Fruit fly (Drosophila melanogaster) whole organism, embryonic: ENCODE results near the gene cdi.

ENCODE experiments used
- Abd-B ChIP-seq: fragments of 200-800 bp; sonication (Bioruptor generic); optimal IDR thresholded peaks from 2 replicates; lab custom pipeline; 2018; ENCODE audit warnings: missing biosample characterization, mild to moderate bottlenecking, missing genetic modification characterization, moderate library complexity
- B-H1 ChIP-seq: fragments of 200-800 bp; sonication (Bioruptor generic); IDR thresholded peaks from 3 replicates; pipeline ENCODE4 v1.3.6; 2022; ENCODE audit warnings: missing biosample characterization, missing genetic modification characterization
- BEAF-32 ChIP-seq: fragments of 200-800 bp; sonication (Bioruptor generic); optimal IDR thresholded peaks from 3 replicates; lab custom pipeline; 2017; ENCODE audit warnings: missing biosample characterization, missing genetic modification characterization, mild to moderate bottlenecking, moderate library complexity, missing genetic modification reagents
- Bdp1 ChIP-seq: fragments of 200-800 bp; sonication (Bioruptor generic); optimal IDR thresholded peaks from 3 replicates; lab custom pipeline; 2016; ENCODE audit warnings: missing biosample characterization, missing genetic modification characterization
- CG10274 ChIP-seq: fragments of 200-800 bp; sonication (Bioruptor generic); optimal IDR thresholded peaks from 3 replicates; lab custom pipeline; 2017; ENCODE audit warnings: missing biosample characterization, mild to moderate bottlenecking, missing genetic modification characterization
- CG10366 ChIP-seq: fragments of 200-800 bp; sonication (Bioruptor generic); IDR thresholded peaks from 2 replicates; pipeline ENCODE4 v1.3.6; 2022; ENCODE audit warnings: missing biosample characterization, missing genetic modification characterization
- CG11093 ChIP-seq: fragments of 200-800 bp; sonication (Bioruptor generic); IDR thresholded peaks from 3 replicates; pipeline ENCODE4 v1.3.6; 2022; ENCODE audit warnings: missing biosample characterization, missing genetic modification characterization
- CG11696 ChIP-seq: fragments of 200-800 bp; sonication (Bioruptor generic); IDR thresholded peaks from 2 replicates; pipeline ENCODE4 v1.3.6; 2022; ENCODE audit warnings: missing biosample characterization, missing genetic modification characterization
- CG12236 ChIP-seq: fragments of 200-800 bp; sonication (Bioruptor generic); optimal IDR thresholded peaks from 2 replicates; lab custom pipeline; 2016; ENCODE audit warnings: missing biosample characterization, missing genetic modification characterization
- CG12942 ChIP-seq: fragments of 200-800 bp; sonication (Bioruptor generic); optimal IDR thresholded peaks from 3 replicates; lab custom pipeline; 2016; ENCODE audit warnings: missing biosample characterization, missing genetic modification characterization
- CG13287 ChIP-seq: fragments of 200-800 bp; sonication (Bioruptor generic); IDR thresholded peaks from 2 replicates; pipeline ENCODE4 v1.3.6; 2022; ENCODE audit warnings: missing biosample characterization, missing genetic modification characterization; ENCODE audit not compliant: partially characterized antibody
- CG14014 ChIP-seq: fragments of 200-800 bp; sonication (Bioruptor generic); IDR thresholded peaks from 2 replicates; pipeline ENCODE4 v1.3.6; 2022; ENCODE audit warnings: missing biosample characterization, missing genetic modification characterization
- CG14710 ChIP-seq: fragments of 200-800 bp; sonication (Bioruptor generic); optimal IDR thresholded peaks from 3 replicates; lab custom pipeline; 2019; ENCODE audit warnings: missing biosample characterization, mild to moderate bottlenecking, missing genetic modification characterization, moderate library complexity
- CG17361 ChIP-seq: fragments of 200-800 bp; sonication (Bioruptor generic); IDR thresholded peaks from 3 replicates; pipeline ENCODE4 v1.3.6; 2022; ENCODE audit warnings: missing biosample characterization, missing genetic modification characterization
- CG18764 ChIP-seq: fragments of 200-800 bp; sonication (Bioruptor generic); optimal IDR thresholded peaks from 3 replicates; lab custom pipeline; 2016; ENCODE audit warnings: missing biosample characterization, missing genetic modification characterization
- CG3281 ChIP-seq: fragments of 200-800 bp; sonication (Bioruptor generic); optimal IDR thresholded peaks from 3 replicates; lab custom pipeline; 2017; ENCODE audit warnings: missing biosample characterization, mild to moderate bottlenecking, missing genetic modification characterization
- CG4424 ChIP-seq: fragments of 200-800 bp; sonication (Bioruptor generic); optimal IDR thresholded peaks from 3 replicates; lab custom pipeline; 2016; ENCODE audit warnings: missing biosample characterization, missing genetic modification characterization
- CG4820 ChIP-seq: fragments of 200-800 bp; sonication (Bioruptor generic); optimal IDR thresholded peaks from 3 replicates; lab custom pipeline; 2016; ENCODE audit warnings: missing biosample characterization, missing genetic modification characterization
- CG6683 ChIP-seq: fragments of 200-800 bp; sonication (Bioruptor generic); optimal IDR thresholded peaks from 2 replicates; lab custom pipeline; 2017; ENCODE audit warnings: missing biosample characterization, mild to moderate bottlenecking, missing genetic modification characterization, missing genetic modification reagents
- CG7556 ChIP-seq: fragments of 200-800 bp; sonication (Bioruptor generic); optimal IDR thresholded peaks from 2 replicates; lab custom pipeline; 2017; ENCODE audit warnings: missing biosample characterization, mild to moderate bottlenecking, missing genetic modification characterization
- CG8089 ChIP-seq: fragments of 200-800 bp; sonication (Bioruptor generic); optimal IDR thresholded peaks from 3 replicates; lab custom pipeline; 2016; ENCODE audit warnings: missing biosample characterization, missing genetic modification characterization
- CoRest ChIP-seq: fragments of 200-800 bp; sonication (Bioruptor generic); optimal IDR thresholded peaks from 3 replicates; lab custom pipeline; 2018; ENCODE audit warnings: missing biosample characterization, mild to moderate bottlenecking, missing genetic modification characterization, moderate library complexity
- Dbx ChIP-seq: fragments of 200-800 bp; sonication (Bioruptor generic); IDR thresholded peaks from 3 replicates; pipeline ENCODE4 v1.3.6; 2022; ENCODE audit warnings: missing biosample characterization, missing genetic modification characterization
- E2f1 ChIP-seq: fragments of 200-800 bp; sonication (Bioruptor generic); IDR thresholded peaks from 2 replicates; pipeline ENCODE4 v1.3.6; 2022; ENCODE audit warnings: missing biosample characterization, missing genetic modification characterization
- H2.0 ChIP-seq: fragments of 200-800 bp; sonication (Bioruptor generic); IDR thresholded peaks from 2 replicates; pipeline ENCODE4 v1.3.6; 2022; ENCODE audit warnings: missing biosample characterization, missing genetic modification characterization
- Mrtf ChIP-seq: fragments of 200-800 bp; sonication (Bioruptor generic); IDR thresholded peaks from 3 replicates; pipeline ENCODE4 v1.3.6; 2022; ENCODE audit warnings: missing biosample characterization, missing genetic modification characterization
- Pdp1 ChIP-seq, 2 experiments: fragments of 200-800 bp; sonication (Bioruptor generic); optimal IDR thresholded peaks; 3 replicates each; lab custom pipeline; 2016; ENCODE audit warnings: missing biosample characterization in 2 of 2, missing genetic modification characterization in 2 of 2, mild to moderate bottlenecking in 1 of 2, moderate library complexity in 1 of 2
- Rx ChIP-seq: fragments of 200-800 bp; sonication (Bioruptor generic); IDR thresholded peaks from 2 replicates; pipeline ENCODE4 v1.3.6; 2022; ENCODE audit warnings: missing biosample characterization, missing genetic modification characterization
- ac ChIP-seq: fragments of 200-800 bp; sonication (Bioruptor generic); optimal IDR thresholded peaks from 3 replicates; lab custom pipeline; 2017; ENCODE audit warnings: missing biosample characterization, mild to moderate bottlenecking, missing genetic modification characterization
- ap ChIP-seq: fragments of 200-800 bp; sonication (Bioruptor generic); IDR thresholded peaks from 2 replicates; pipeline ENCODE4 v1.3.6; 2022; ENCODE audit warnings: missing biosample characterization, missing genetic modification characterization
- ato ChIP-seq: fragments of 200-800 bp; sonication (Bioruptor generic); IDR thresholded peaks from 2 replicates; pipeline ENCODE4 v1.3.6; 2022; ENCODE audit warnings: missing biosample characterization, missing genetic modification characterization; ENCODE audit not compliant: partially characterized antibody
- btn ChIP-seq: fragments of 200-800 bp; sonication (Bioruptor generic); optimal IDR thresholded peaks from 2 replicates; lab custom pipeline; 2016; ENCODE audit warnings: missing biosample characterization, missing genetic modification characterization
- cg ChIP-seq: fragments of 200-800 bp; sonication (Bioruptor generic); optimal IDR thresholded peaks from 3 replicates; lab custom pipeline; 2019; ENCODE audit warnings: missing biosample characterization, mild to moderate bottlenecking, missing genetic modification characterization, moderate library complexity
- chinmo ChIP-seq: fragments of 200-800 bp; sonication (Bioruptor generic); IDR thresholded peaks from 4 replicates; pipeline ENCODE4 v1.3.6; 2022; ENCODE audit warnings: missing biosample characterization, missing genetic modification characterization; ENCODE audit not compliant: partially characterized antibody
- dati ChIP-seq: fragments of 200-800 bp; sonication (Bioruptor generic); IDR thresholded peaks from 2 replicates; pipeline ENCODE4 v1.3.6; 2022; ENCODE audit warnings: missing biosample characterization, missing genetic modification characterization
- grn ChIP-seq: fragments of 200-800 bp; sonication (Bioruptor generic); optimal IDR thresholded peaks from 3 replicates; lab custom pipeline; 2017; ENCODE audit warnings: missing biosample characterization, missing genetic modification characterization
- h ChIP-seq: fragments of >200 bp; optimal IDR thresholded peaks from 2 replicates; lab custom pipeline; 2017
- ind ChIP-seq: fragments of 200-800 bp; sonication (Bioruptor generic); optimal IDR thresholded peaks from 3 replicates; lab custom pipeline; 2016; ENCODE audit warnings: missing biosample characterization, missing genetic modification characterization
- lbe ChIP-seq: fragments of 200-800 bp; sonication (Bioruptor generic); optimal IDR thresholded peaks from 2 replicates; lab custom pipeline; 2016; ENCODE audit warnings: missing biosample characterization, mild to moderate bottlenecking, missing genetic modification characterization
- nerfin-2 ChIP-seq: fragments of 200-800 bp; sonication (Bioruptor generic); IDR thresholded peaks from 2 replicates; pipeline ENCODE4 v1.3.6; 2022; ENCODE audit warnings: missing biosample characterization, missing genetic modification characterization; ENCODE audit not compliant: partially characterized antibody
- nmo ChIP-seq: fragments of 200-800 bp; sonication (Bioruptor generic); optimal IDR thresholded peaks from 2 replicates; lab custom pipeline; 2018; ENCODE audit warnings: missing biosample characterization, mild to moderate bottlenecking, missing genetic modification characterization, moderate library complexity
- sens ChIP-seq: fragments of 200-800 bp; sonication (Bioruptor generic); peaks from one replicate; lab custom pipeline; 2016; ENCODE audit warnings: missing biosample characterization, missing genetic modification characterization
- tio ChIP-seq: fragments of 200-800 bp; sonication (Bioruptor generic); optimal IDR thresholded peaks from 2 replicates; lab custom pipeline; 2017; ENCODE audit warnings: missing biosample characterization, missing genetic modification characterization, inconsistent platforms
- ttk ChIP-seq: fragments of 200-800 bp; sonication (Bioruptor generic); IDR thresholded peaks from 2 replicates; pipeline ENCODE4 v2.1.2; 2022; ENCODE audit warnings: missing biosample characterization, missing genetic modification characterization
- tup ChIP-seq: fragments of 200-800 bp; sonication (Bioruptor generic); optimal IDR thresholded peaks from 2 replicates; lab custom pipeline; 2016; ENCODE audit warnings: missing biosample characterization, mild to moderate bottlenecking, missing genetic modification characterization, moderate library complexity
- unc-4 ChIP-seq: fragments of 200-800 bp; sonication (Bioruptor generic); IDR thresholded peaks from 2 replicates; pipeline ENCODE4 v1.3.6; 2022; ENCODE audit warnings: missing biosample characterization, missing genetic modification characterization; ENCODE audit not compliant: partially characterized antibody
- unpg ChIP-seq: fragments of 200-800 bp; sonication (Bioruptor generic); optimal IDR thresholded peaks from 3 replicates; lab custom pipeline; 2018; ENCODE audit warnings: missing biosample characterization, mild to moderate bottlenecking, missing genetic modification characterization, moderate library complexity
- vvl ChIP-seq: fragments of 200-800 bp; sonication (Bioruptor generic); IDR thresholded peaks from 2 replicates; pipeline ENCODE4 v1.3.6; 2022; ENCODE audit warnings: missing biosample characterization, missing genetic modification characterization
- yki ChIP-seq: fragments of >200 bp; optimal IDR thresholded peaks from 3 replicates; lab custom pipeline; 2018
- z ChIP-seq: fragments of 200-800 bp; sonication (Bioruptor generic); IDR thresholded peaks from 3 replicates; pipeline ENCODE4 v1.3.6; 2022; ENCODE audit warnings: missing biosample characterization, missing genetic modification characterization
- zen ChIP-seq: fragments of 200-800 bp; sonication (Bioruptor generic); optimal IDR thresholded peaks from 3 replicates; lab custom pipeline; 2018; ENCODE audit warnings: missing biosample characterization, mild to moderate bottlenecking, missing genetic modification characterization, moderate library complexity

cdi gene

DNA sequence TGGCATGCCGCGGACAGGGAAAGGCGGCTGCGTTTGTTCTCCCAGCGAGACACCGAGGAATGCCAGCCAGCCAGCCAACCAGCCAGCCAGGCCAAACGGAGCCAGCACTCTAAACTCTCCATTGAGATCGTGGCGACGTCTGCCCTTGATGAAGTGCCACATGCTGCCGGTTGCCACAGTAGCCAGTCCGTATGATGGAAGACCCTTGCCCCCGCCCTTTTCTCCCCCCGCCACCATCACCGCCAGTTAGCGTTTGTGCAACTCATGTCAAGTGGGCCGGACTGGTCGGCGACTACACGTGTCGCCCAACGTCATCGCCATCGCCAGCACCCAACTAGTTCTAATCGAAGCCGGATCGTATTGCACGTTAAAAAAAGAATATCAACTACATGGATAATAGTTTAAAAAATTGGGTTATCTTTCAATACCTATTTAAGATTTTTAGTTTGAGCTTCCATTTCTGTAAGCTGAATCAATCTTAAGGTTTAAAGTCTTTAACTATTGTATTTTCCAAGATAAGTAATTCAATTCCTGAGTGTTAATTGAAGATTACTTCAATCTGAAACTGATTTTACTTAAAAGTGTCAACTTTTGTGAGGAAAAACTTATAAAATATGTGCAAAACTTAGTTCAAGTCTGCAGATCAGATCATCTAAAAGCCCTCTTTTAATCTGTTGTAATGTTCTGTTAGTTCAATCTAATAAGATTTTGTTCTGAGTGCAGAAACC, 23.7 kb downstream of the cdi start (continued):
- TF ChIP-seq CG11696: no peak
- no peak for TF ChIP-seq dati (GFP tag; lab: Robert Waterston, UW)
- no peak for TF ChIP-seq cg (GFP tag; lab: Kevin White, UChicago)
- peak; percentile 49; the same call in 2 of the 3 replicates for TF ChIP-seq CG17361 (GFP tag; lab: Robert Waterston, UW)
- TF ChIP-seq Abd-B (GFP tag; lab: Kevin White, UChicago): no peak
- no peak for TF ChIP-seq CG10274 (GFP tag; lab: Kevin White, UChicago)
- no peak for TF ChIP-seq E2f1 (GFP tag; lab: Robert Waterston, UW)
- no peak for TF ChIP-seq vvl (GFP tag; lab: Robert Waterston, UW)
- TF ChIP-seq CG10366: no peak
- no peak for TF ChIP-seq unpg (GFP tag; lab: Kevin White, UChicago)
- TF ChIP-seq tup (GFP tag; lab: Kevin White, UChicago): no peak
- no peak for TF ChIP-seq BEAF-32 (GFP tag; lab: Kevin White, UChicago)
- TF ChIP-seq CG8089: no peak
- TF ChIP-seq CG3281 (GFP tag; lab: Kevin White, UChicago): no peak
- 0 out of 4 replicates have a peak, but pooled peaks have one; percentile 16 for TF ChIP-seq chinmo (GFP tag; lab: Robert Waterston, UW)
- no peak for TF ChIP-seq btn (GFP tag; lab: Kevin White, UChicago)
- no peak for TF ChIP-seq z (GFP tag; lab: Robert Waterston, UW)
- TF ChIP-seq CG6683 (GFP tag; lab: Kevin White, UChicago): no peak
- peak; percentile 17 for TF ChIP-seq tio (GFP tag; lab: Kevin White, UChicago)
- TF ChIP-seq CG18764 (GFP tag; lab: Kevin White, UChicago): no peak
- TF ChIP-seq ttk (GFP tag; lab: Robert Waterston, UW): no peak
- no peak for TF ChIP-seq yki (lab: Kevin White, UChicago)
- TF ChIP-seq ato (GFP tag; lab: Robert Waterston, UW): no peak
- no peak for TF ChIP-seq Mrtf
- no peak for TF ChIP-seq ac
- TF ChIP-seq CG7556 (GFP tag; lab: Kevin White, UChicago): peak; percentile 17
- no peak for TF ChIP-seq nerfin-2 (GFP tag; lab: Robert Waterston, UW)
- TF ChIP-seq CG14014: no peak
- no peak for TF ChIP-seq CG4424 (GFP tag; lab: Kevin White, UChicago)
- TF ChIP-seq H2.0 (GFP tag; lab: Robert Waterston, UW): no peak
- TF ChIP-seq Dbx: no peak
- no peak for TF ChIP-seq ap
- TF ChIP-seq lbe (GFP tag; lab: Kevin White, UChicago): no peak
- peak; percentile 15 for TF ChIP-seq nmo
- TF ChIP-seq CG12236 (GFP tag; lab: Kevin White, UChicago): no peak
- TF ChIP-seq Rx: no peak
- TF ChIP-seq zen (tag; lab: Kevin White, UChicago): no peak
- TF ChIP-seq CoRest (tag; lab: Kevin White, UChicago): no peak
- no peak for TF ChIP-seq grn (GFP tag; lab: Kevin White, UChicago)
- peak; percentile 6 for TF ChIP-seq CG14710 (tag; lab: Kevin White, UChicago)
- no peak for TF ChIP-seq ind (GFP tag; lab: Kevin White, UChicago)
- TF ChIP-seq unc-4 (GFP tag; lab: Robert Waterston, UW): no peak
- TF ChIP-seq CG4820 (GFP tag; lab: Kevin White, UChicago): no peak
- no peak for TF ChIP-seq CG13287 (GFP tag; lab: Robert Waterston, UW)
- TF ChIP-seq Bdp1 (GFP tag; lab: Kevin White, UChicago): no peak
- peak; percentile 75 for TF ChIP-seq sens (GFP tag; lab: Kevin White, UChicago)
- TF ChIP-seq CG12942: no peak
- TF ChIP-seq Pdp1 (GFP tag; optimal IDR thresholded peaks at IDR 0.05; lab: Kevin White, UChicago): peak in 1 of 2 experiments; percentile 13
- TF ChIP-seq h (lab: Kevin White, UChicago): no peak
- no peak for TF ChIP-seq CG11093
- TF ChIP-seq B-H1 (GFP tag; lab: Robert Waterston, UW): no peak
